Fruit fly (Drosophila melanogaster) whole organism, prepupa: ENCODE data around the gene mnb.

Experiments
- Blimp-1 ChIP-seq: fragments of 200-800 bp; sonication (Bioruptor generic); optimal IDR thresholded peaks from 3 replicates; lab custom pipeline; 2017; ENCODE audit warnings: missing biosample characterization, missing genetic modification characterization, mild to moderate bottlenecking, moderate library complexity, missing genetic modification reagents
- CG10631 ChIP-seq: fragments of 200-800 bp; sonication (Bioruptor generic); optimal IDR thresholded peaks from 2 replicates; lab custom pipeline; 2016; ENCODE audit warnings: missing biosample characterization, missing genetic modification characterization
- CG10669 ChIP-seq: fragments of 200-800 bp; sonication (Bioruptor generic); optimal IDR thresholded peaks from 3 replicates; lab custom pipeline; 2018; ENCODE audit warnings: missing biosample characterization, mild to moderate bottlenecking, missing genetic modification characterization, moderate library complexity
- CG11294 ChIP-seq: fragments of 200-800 bp; sonication (Bioruptor generic); IDR thresholded peaks from 2 replicates; pipeline ENCODE4 v1.3.6; 2022; ENCODE audit warnings: missing biosample characterization, missing genetic modification characterization
- CG11762 ChIP-seq: fragments of 200-800 bp; sonication (Bioruptor generic); optimal IDR thresholded peaks from 3 replicates; lab custom pipeline; 2016; ENCODE audit warnings: missing biosample characterization, missing genetic modification characterization; ENCODE audit not compliant: insufficient read depth
- CG11902 ChIP-seq: fragments of 200-800 bp; sonication (Bioruptor generic); optimal IDR thresholded peaks from 3 replicates; lab custom pipeline; 2016; ENCODE audit warnings: missing biosample characterization, missing genetic modification characterization
- CG15336 ChIP-seq: fragments of 200-800 bp; sonication (Bioruptor generic); IDR thresholded peaks from 2 replicates; pipeline ENCODE4 v1.3.6; 2022; ENCODE audit warnings: missing biosample characterization, missing genetic modification characterization
- CG1621 ChIP-seq: fragments of 200-800 bp; sonication (Bioruptor generic); optimal IDR thresholded peaks from 3 replicates; lab custom pipeline; 2018; ENCODE audit warnings: missing biosample characterization, mild to moderate bottlenecking, missing genetic modification characterization
- CG3032 ChIP-seq: fragments of 200-800 bp; optimal IDR thresholded peaks from 2 replicates; lab custom pipeline; 2019; ENCODE audit warnings: missing biosample characterization, mild to moderate bottlenecking, missing genetic modification characterization, moderate library complexity
- CG34406 ChIP-seq: fragments of 200-800 bp; sonication (Bioruptor generic); optimal IDR thresholded peaks from 3 replicates; lab custom pipeline; 2016; ENCODE audit warnings: missing biosample characterization, missing genetic modification characterization
- CG3919 ChIP-seq: fragments of 200-800 bp; sonication (Bioruptor generic); optimal IDR thresholded peaks from 3 replicates; lab custom pipeline; 2016; ENCODE audit warnings: missing biosample characterization, missing genetic modification characterization
- CG4318 ChIP-seq: fragments of 200-800 bp; sonication (Bioruptor generic); optimal IDR thresholded peaks from 3 replicates; lab custom pipeline; 2017; ENCODE audit warnings: missing biosample characterization, mild to moderate bottlenecking, missing genetic modification characterization
- CG6163 ChIP-seq: fragments of 200-800 bp; sonication (Bioruptor generic); IDR thresholded peaks from 3 replicates; pipeline ENCODE4 v1.3.6; 2022; ENCODE audit warnings: missing biosample characterization, missing genetic modification characterization
- CG6276 ChIP-seq: fragments of 200-800 bp; sonication (Bioruptor generic); optimal IDR thresholded peaks from 2 replicates; lab custom pipeline; 2017; ENCODE audit warnings: missing biosample characterization, mild to moderate bottlenecking, missing genetic modification characterization
- CG6792 ChIP-seq: fragments of 200-800 bp; sonication (Bioruptor generic); optimal IDR thresholded peaks from 3 replicates; lab custom pipeline; 2016; ENCODE audit warnings: missing biosample characterization, missing genetic modification characterization
- CG7368 ChIP-seq: fragments of 200-800 bp; sonication (Bioruptor generic); optimal IDR thresholded peaks from 3 replicates; lab custom pipeline; 2016; ENCODE audit warnings: missing biosample characterization, missing genetic modification characterization
- CG8119 ChIP-seq: fragments of 200-800 bp; sonication (Bioruptor generic); IDR thresholded peaks from 3 replicates; pipeline ENCODE4 v1.3.6; 2022; ENCODE audit warnings: missing biosample characterization, missing genetic modification characterization
- CG8319 ChIP-seq: fragments of 200-800 bp; sonication (Bioruptor generic); optimal IDR thresholded peaks from 3 replicates; lab custom pipeline; 2016; ENCODE audit warnings: missing biosample characterization, missing genetic modification characterization
- CG8632 ChIP-seq: fragments of 200-800 bp; sonication (Bioruptor generic); optimal IDR thresholded peaks from 3 replicates; lab custom pipeline; 2016; ENCODE audit warnings: missing biosample characterization, missing genetic modification characterization
- Eip75B ChIP-seq: fragments of 200-800 bp; sonication (Bioruptor generic); optimal IDR thresholded peaks from 3 replicates; lab custom pipeline; 2016; ENCODE audit warnings: missing biosample characterization, missing genetic modification characterization
- Eip78C ChIP-seq: fragments of 200-800 bp; sonication (Bioruptor generic); peaks from one replicate; lab custom pipeline; 2016; ENCODE audit warnings: missing biosample characterization, missing genetic modification characterization
- Ets21C ChIP-seq: fragments of 200-800 bp; sonication (Bioruptor generic); optimal IDR thresholded peaks from 3 replicates; lab custom pipeline; 2016; ENCODE audit warnings: missing biosample characterization, missing genetic modification characterization
- Ets96B ChIP-seq: fragments of 200-800 bp; optimal IDR thresholded peaks from 2 replicates; lab custom pipeline; 2019; ENCODE audit warnings: missing biosample characterization, mild to moderate bottlenecking, missing genetic modification characterization, moderate library complexity
- Gug ChIP-seq: fragments of 200-800 bp; sonication (Bioruptor generic); IDR thresholded peaks from 2 replicates; pipeline ENCODE4 v1.3.6; 2022; ENCODE audit warnings: missing biosample characterization, missing genetic modification characterization
- Hr38 ChIP-seq: sonication (Bioruptor generic); optimal IDR thresholded peaks from 2 replicates; lab custom pipeline; 2016; ENCODE audit warnings: missing biosample characterization, missing genetic modification characterization
- Hr4 ChIP-seq: fragments of 200-800 bp; sonication (Bioruptor generic); optimal IDR thresholded peaks from 3 replicates; lab custom pipeline; 2016; ENCODE audit warnings: missing biosample characterization, missing genetic modification characterization
- OdsH ChIP-seq: fragments of 200-800 bp; sonication (Bioruptor generic); optimal IDR thresholded peaks from 3 replicates; lab custom pipeline; 2016; ENCODE audit warnings: missing biosample characterization, missing genetic modification characterization
- Smox ChIP-seq: fragments of 200-800 bp; sonication (Bioruptor generic); optimal IDR thresholded peaks from 3 replicates; lab custom pipeline; 2016; ENCODE audit warnings: missing biosample characterization, missing genetic modification characterization
- Sox14 ChIP-seq: fragments of 200-800 bp; sonication (Bioruptor generic); optimal IDR thresholded peaks from 3 replicates; lab custom pipeline; 2016; ENCODE audit warnings: missing biosample characterization, missing genetic modification characterization
- Sox15 ChIP-seq: fragments of 200-800 bp; sonication (Bioruptor generic); optimal IDR thresholded peaks from 3 replicates; lab custom pipeline; 2016; ENCODE audit warnings: missing biosample characterization, missing genetic modification characterization
- achi ChIP-seq: fragments of 200-800 bp; sonication (Bioruptor generic); optimal IDR thresholded peaks from 3 replicates; lab custom pipeline; 2016; ENCODE audit warnings: missing biosample characterization, missing genetic modification characterization
- acj6 ChIP-seq: fragments of 200-800 bp; sonication (Bioruptor generic); optimal IDR thresholded peaks from 3 replicates; lab custom pipeline; 2016; ENCODE audit warnings: missing biosample characterization, missing genetic modification characterization
- cyc ChIP-seq: fragments of 200-800 bp; sonication (Bioruptor generic); optimal IDR thresholded peaks from 3 replicates; lab custom pipeline; 2016; ENCODE audit warnings: missing biosample characterization, missing genetic modification characterization
- dac ChIP-seq: fragments of 200-800 bp; sonication (Bioruptor generic); optimal IDR thresholded peaks from 2 replicates; lab custom pipeline; 2017; ENCODE audit warnings: missing biosample characterization, mild to moderate bottlenecking, missing genetic modification characterization
- dsx ChIP-seq: fragments of 200-800 bp; optimal IDR thresholded peaks from 3 replicates; lab custom pipeline; 2019; ENCODE audit warnings: missing biosample characterization, mild to moderate bottlenecking, missing genetic modification characterization, moderate library complexity; ENCODE audit not compliant: poor library complexity, severe bottlenecking
- eg ChIP-seq: fragments of 200-800 bp; sonication (Bioruptor generic); IDR thresholded peaks from 3 replicates; pipeline ENCODE4 v1.3.6; 2022; ENCODE audit warnings: missing biosample characterization, missing genetic modification characterization
- esn ChIP-seq: fragments of 200-800 bp; sonication (Bioruptor generic); optimal IDR thresholded peaks from 2 replicates; lab custom pipeline; 2016; ENCODE audit warnings: missing biosample characterization, mild to moderate bottlenecking, missing genetic modification characterization, moderate library complexity
- fd59A ChIP-seq: fragments of 200-800 bp; sonication (Bioruptor generic); optimal IDR thresholded peaks from 2 replicates; lab custom pipeline; 2017; ENCODE audit warnings: missing biosample characterization, mild to moderate bottlenecking, missing genetic modification characterization, missing genetic modification reagents
- fd85E ChIP-seq: fragments of 200-800 bp; sonication (Bioruptor generic); optimal IDR thresholded peaks from 3 replicates; lab custom pipeline; 2016; ENCODE audit warnings: missing biosample characterization, missing genetic modification characterization
- fkh ChIP-seq: fragments of 200-800 bp; sonication (Bioruptor generic); optimal IDR thresholded peaks from 3 replicates; lab custom pipeline; 2017; ENCODE audit warnings: missing biosample characterization, mild to moderate bottlenecking, missing genetic modification characterization, moderate library complexity
- net ChIP-seq: fragments of 200-800 bp; sonication (Bioruptor generic); optimal IDR thresholded peaks from 3 replicates; lab custom pipeline; 2016; ENCODE audit warnings: missing biosample characterization, missing genetic modification characterization
- spab ChIP-seq: fragments of 200-800 bp; sonication (Bioruptor generic); optimal IDR thresholded peaks from 2 replicates; lab custom pipeline; 2017; ENCODE audit warnings: missing biosample characterization, mild to moderate bottlenecking, missing genetic modification characterization, missing genetic modification reagents
- ss ChIP-seq, 2 experiments: fragments of 200-800 bp; sonication (Bioruptor generic); optimal IDR thresholded peaks; 2 replicates in 1 of 2; 3 replicates in 1 of 2; lab custom pipeline; 2017 to 2018; ENCODE audit warnings: mild to moderate bottlenecking in 2 of 2, missing biosample characterization in 2 of 2, missing genetic modification characterization in 2 of 2, moderate library complexity in 1 of 2
- svp ChIP-seq: fragments of 200-800 bp; sonication (Bioruptor generic); peaks from one replicate; lab custom pipeline; 2016; ENCODE audit warnings: missing biosample characterization, missing genetic modification characterization
- topi ChIP-seq: fragments of 200-800 bp; sonication (Bioruptor generic); optimal IDR thresholded peaks from 3 replicates; lab custom pipeline; 2016; ENCODE audit warnings: missing biosample characterization, missing genetic modification characterization

Gene mnb

dm6 chrX:17832163-17833014, 54.6 kb downstream of the mnb start (continued):
- no peak for TF ChIP-seq acj6 (GFP tag; lab: Kevin White, UChicago)
- 0 out of 3 replicates have a peak, but pooled peaks have one; percentile 35 for TF ChIP-seq CG6163 (GFP tag; lab: Robert Waterston, UW)
- no peak for TF ChIP-seq net
- TF ChIP-seq CG10669 (GFP tag; lab: Kevin White, UChicago), result no peak
- TF ChIP-seq Sox15 (GFP tag; lab: Kevin White, UChicago), result no peak
- no peak for TF ChIP-seq Blimp-1 (GFP tag; lab: Kevin White, UChicago)
- TF ChIP-seq Eip78C (GFP tag; lab: Kevin White, UChicago), result peak; percentile 39
- no peak for TF ChIP-seq Sox14 (GFP tag; lab: Kevin White, UChicago)
- peak; percentile 56 for TF ChIP-seq OdsH (GFP tag; lab: Kevin White, UChicago)
- no peak for TF ChIP-seq Gug (GFP tag; lab: Robert Waterston, UW)
- TF ChIP-seq fd59A (GFP tag; lab: Kevin White, UChicago), result no peak
- no peak for TF ChIP-seq CG3919 (GFP tag; lab: Kevin White, UChicago)
- no peak for TF ChIP-seq CG1621 (tag; lab: Kevin White, UChicago)
- no peak for TF ChIP-seq Hr38 (GFP tag; lab: Kevin White, UChicago)
- TF ChIP-seq CG10631 (GFP tag; lab: Kevin White, UChicago), result no peak
- TF ChIP-seq ss (GFP tag; optimal IDR thresholded peaks at IDR 0.05; lab: Kevin White, UChicago), result no peak

dm6 chrX:17830644-17831043, 56.4 kb downstream of the mnb start, which contains the start of gene CG6398:
CG6398 (plus strand) TSS chrX:17830828.
- TF ChIP-seq CG10631 (GFP tag; lab: Kevin White, UChicago) (no peak), Smox (GFP tag; lab: Kevin White, UChicago) (no peak), cyc (GFP tag; lab: Kevin White, UChicago) (no peak), ss (GFP tag; optimal IDR thresholded peaks at IDR 0.05; lab: Kevin White, UChicago) (peak in 1 of 2 experiments; percentile 13), spab (GFP tag; lab: Kevin White, UChicago) (no peak), CG6792 (no peak)

dm6 chrX:17830211-17830616, 56.8 kb downstream of the mnb start:
- TF ChIP-seq CG6792 (peak; percentile 42), CG11294 (GFP tag; lab: Robert Waterston, UW) (no peak), Hr4 (GFP tag; lab: Kevin White, UChicago) (peak; percentile 39), cyc (GFP tag; lab: Kevin White, UChicago) (peak; percentile 53), CG11762 (no peak), CG7368 (GFP tag; lab: Kevin White, UChicago) (no peak), CG6276 (peak; percentile 21), OdsH (GFP tag; lab: Kevin White, UChicago) (peak; percentile 81), fkh (GFP tag; lab: Kevin White, UChicago) (peak; percentile 65), esn (GFP tag; lab: Kevin White, UChicago) (peak; percentile 72), Eip75B (GFP tag; lab: Kevin White, UChicago) (peak; percentile 22), topi (GFP tag; lab: Kevin White, UChicago) (peak; percentile 76), Ets96B (tag; lab: Kevin White, UChicago) (peak; percentile 63), CG34406 (GFP tag; lab: Kevin White, UChicago) (peak; percentile 30), achi (GFP tag; lab: Kevin White, UChicago) (peak; percentile 54), dsx (GFP tag; lab: Kevin White, UChicago) (peak; percentile 13), CG1621 (tag; lab: Kevin White, UChicago) (peak; percentile 3), CG6163 (GFP tag; lab: Robert Waterston, UW) (no peak), CG11902 (GFP tag; lab: Kevin White, UChicago) (no peak), fd85E (GFP tag; lab: Kevin White, UChicago) (no peak), Ets21C (GFP tag; lab: Kevin White, UChicago) (peak; percentile 11), dac (GFP tag; lab: Kevin White, UChicago) (peak; percentile 24), Smox (GFP tag; lab: Kevin White, UChicago) (peak; percentile 35), CG8632 (GFP tag; lab: Kevin White, UChicago) (peak; percentile 23), CG8319 (GFP tag; lab: Kevin White, UChicago) (no peak), ss (GFP tag; optimal IDR thresholded peaks at IDR 0.05; lab: Kevin White, UChicago) (peak in 1 of 2 experiments; percentile 42), CG15336 (GFP tag; lab: Robert Waterston, UW) (no peak), CG3032 (tag; lab: Kevin White, UChicago) (peak; percentile 53), svp (GFP tag; lab: Kevin White, UChicago) (peak; percentile 89), CG4318 (GFP tag; lab: Kevin White, UChicago) (peak; percentile 41), eg (GFP tag; lab: Robert Waterston, UW) (no peak), CG3919 (GFP tag; lab: Kevin White, UChicago) (peak; percentile 43), CG8119 (GFP tag; lab: Robert Waterston, UW) (0 out of 3 replicates have a peak, but pooled peaks have one; percentile 26)
